Fruit fly (Drosophila melanogaster): ENCODE data around the gene Edem1.
A peak's percentile ranks its signal among the peaks of the same experiment; 100 is the strongest.

Edem1 gene

dm6 chrX:1940020-1940419 is 31.4 kb upstream of the Edem1 start, which contains the start of the genes CG3857 and CG3587 (continued):
- TF ChIP-seq mirr (GFP tag; optimal IDR thresholded peaks at IDR 0.05) (no peak), cad (GFP tag; optimal IDR thresholded peaks at IDR 0.05) (no peak), lmd (GFP tag; IDR thresholded peaks at IDR 0.05) (peak; percentile 75), Stat92E (GFP tag; optimal IDR thresholded peaks at IDR 0.05) (no peak), CG6765 (GFP tag; optimal IDR thresholded peaks at IDR 0.05) (peak; percentile 32), Doc3 (GFP tag; IDR thresholded peaks at IDR 0.05; ENCODE audit: partially characterized antibody) (no peak), eyg (GFP tag; optimal IDR thresholded peaks at IDR 0.05) (peak; percentile 67), CG11247 (GFP tag; IDR thresholded peaks at IDR 0.05) (no peak), yki (optimal IDR thresholded peaks at IDR 0.05) (no peak), wor (GFP tag; IDR thresholded peaks at IDR 0.05) (peak; percentile 60), CG7372 (GFP tag; IDR thresholded peaks at IDR 0.05) (peak; percentile 60; the same call in 1 of the 2 replicates), CG10431 (GFP tag; optimal IDR thresholded peaks at IDR 0.05) (no peak), Hr51 (GFP tag; optimal IDR thresholded peaks at IDR 0.05) (peak; percentile 65 to 75), CG7963 (GFP tag; IDR thresholded peaks at IDR 0.05; ENCODE audit: partially characterized antibody) (no peak), CG2116 (GFP tag; optimal IDR thresholded peaks at IDR 0.05) (peak; percentile 63), tx (GFP tag; optimal IDR thresholded peaks at IDR 0.05) (peak; percentile 83), CG11695 (GFP tag; IDR thresholded peaks at IDR 0.05) (0 out of 3 replicates have a peak, but pooled peaks have one; percentile 32), slp2 (GFP tag; optimal IDR thresholded peaks at IDR 0.05) (peak; percentile 66), Drgx (GFP tag; IDR thresholded peaks at IDR 0.05) (peak; percentile 57), salm (tag; optimal IDR thresholded peaks at IDR 0.05) (no peak), CG3163 (GFP tag; optimal IDR thresholded peaks at IDR 0.05) (peak; percentile 67), CG15073 (GFP tag; optimal IDR thresholded peaks at IDR 0.05) (no peak), Sox102F (GFP tag; optimal IDR thresholded peaks at IDR 0.05) (peak; percentile 54), dimm (GFP tag; IDR thresholded peaks at IDR 0.05) (no peak), CG31224 (GFP tag; IDR thresholded peaks at IDR 0.05) (peak; percentile 39; the same call in 1 of the 2 replicates), trh (GFP tag; optimal IDR thresholded peaks at IDR 0.05) (peak; percentile 2), dpn (GFP tag; optimal IDR thresholded peaks at IDR 0.05) (peak; percentile 79 to 80), B-H2 (GFP tag; optimal IDR thresholded peaks at IDR 0.05) (peak; percentile 44), zen2 (GFP tag; IDR thresholded peaks at IDR 0.05; ENCODE audit: partially characterized antibody) (no peak), Taf1 (GFP tag; IDR thresholded peaks at IDR 0.05) (peak; percentile 48; the same call in 1 of the 2 replicates), Dip2 (GFP tag; IDR thresholded peaks at IDR 0.05) (no peak), CG16815 (GFP tag; optimal IDR thresholded peaks at IDR 0.05) (peak; percentile 72), Sox100B (GFP tag; optimal IDR thresholded peaks at IDR 0.05) (peak; percentile 61), sug (tag; optimal IDR thresholded peaks at IDR 0.05) (peak; percentile 74), ham (GFP tag; IDR thresholded peaks at IDR 0.05) (no peak), CG30431 (GFP tag; optimal IDR thresholded peaks at IDR 0.05) (peak; percentile 36), HLH3B (GFP tag; IDR thresholded peaks at IDR 0.05) (peak; percentile 35; the same call in 1 of the 2 replicates), gcm (GFP tag; optimal IDR thresholded peaks at IDR 0.05) (peak; percentile 27), CG10366 (GFP tag; IDR thresholded peaks at IDR 0.05) (peak; percentile 75), ac (GFP tag; optimal IDR thresholded peaks at IDR 0.05) (no peak), danr (GFP tag; IDR thresholded peaks at IDR 0.05) (peak; percentile 52; the same call in 1 of the 2 replicates), Lhr (GFP tag; optimal IDR thresholded peaks at IDR 0.05) (peak; percentile 25), sens (GFP tag) (peak; percentile 95), dmrt99B (tag; optimal IDR thresholded peaks at IDR 0.05) (peak; percentile 62), E2f1 (GFP tag; IDR thresholded peaks at IDR 0.05) (peak; percentile 34; the same call in 1 of the 2 replicates), CG11093 (GFP tag; IDR thresholded peaks at IDR 0.05) (peak; percentile 62; the same call in 1 of the 3 replicates), Atf6 (GFP tag; IDR thresholded peaks at IDR 0.05) (peak; percentile 66; the same call in 1 of the 2 replicates), insv (GFP tag; optimal IDR thresholded peaks at IDR 0.05) (peak in 1 of 2 experiments; percentile 13), CG8924 (tag; optimal IDR thresholded peaks at IDR 0.05) (peak; percentile 64), CG4360 (GFP tag; IDR thresholded peaks at IDR 0.05) (no peak)
